Worm (Caenorhabditis elegans): ENCODE data around the gene T24F1.7.

DNA sequence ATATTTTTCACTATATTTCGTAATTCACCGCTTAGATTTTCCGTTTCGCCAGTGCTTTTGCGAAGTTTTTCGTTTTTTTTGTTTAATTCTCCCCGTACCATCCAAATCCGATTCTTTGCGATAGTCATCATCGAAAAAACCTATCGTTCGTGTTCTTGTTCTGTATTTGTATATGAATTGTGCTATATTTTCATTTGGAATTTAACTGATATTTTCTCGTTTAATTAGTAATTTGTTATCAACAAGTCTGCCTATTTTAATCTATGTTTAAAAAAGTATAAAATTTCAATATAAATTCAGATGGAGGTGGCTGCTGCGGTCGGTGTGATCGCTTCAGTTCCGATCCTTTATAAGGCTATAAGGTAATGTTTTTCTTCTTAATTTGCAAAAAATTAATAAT lies 9.7 kb upstream of the T24F1.7 start, which contains the start of gene samp-1:
- TF ChIP-seq ets-4 (tag; optimal IDR thresholded peaks at IDR 0.05) (no peak), sox-4 (tag; optimal IDR thresholded peaks at IDR 0.05) (no peak), lin-11 (tag; optimal IDR thresholded peaks at IDR 0.05) (no peak), ttx-3 (tag; optimal IDR thresholded peaks at IDR 0.05) (no peak), ama-1 (optimal IDR thresholded peaks at IDR 0.05) (no peak), ceh-45 (GFP tag; IDR thresholded peaks at IDR 0.05) (no peak), tbx-7 (tag; optimal IDR thresholded peaks at IDR 0.05) (no peak)
